Worm (Caenorhabditis elegans) whole organism, midembryonic: Measurements from ENCODE around the gene rps-3.

Experiments used
- T22C8.4 ChIP-seq: fragments of 200-800 bp; sonication (Bioruptor generic); IDR thresholded peaks from 2 replicates; pipeline ENCODE4 v1.3.6; 2022; ENCODE audit warnings: missing genetic modification characterization, missing compliant biosample characterization
- cog-1 ChIP-seq: sonication (generic microtip); optimal IDR thresholded peaks from 2 replicates; lab custom pipeline; 2016; ENCODE audit warnings: missing genetic modification characterization, missing compliant biosample characterization
- flt-1 ChIP-seq: fragments of 200-800 bp; sonication (Bioruptor generic); IDR thresholded peaks from 2 replicates; pipeline ENCODE4 v1.3.6; 2022; ENCODE audit warnings: missing genetic modification characterization, missing compliant biosample characterization
- klf-2 ChIP-seq: fragments of 200-800 bp; sonication (Bioruptor generic); conservative IDR thresholded peaks from 2 replicates; pipeline ENCODE4 v1.3.6; 2022; ENCODE audit warnings: missing genetic modification reagents, missing genetic modification characterization, missing compliant biosample characterization
- med-1 ChIP-seq: sonication (generic microtip); optimal IDR thresholded peaks from 2 replicates; lab custom pipeline; 2017; ENCODE audit warnings: missing genetic modification characterization, mild to moderate bottlenecking, missing compliant biosample characterization, antibody characterized with exemption, missing genetic modification reagents; ENCODE audit not compliant: insufficient read depth
- ref-1 ChIP-seq: fragments of 200-800 bp; sonication (Bioruptor generic); conservative IDR thresholded peaks from 2 replicates; pipeline ENCODE4 v1.3.6; 2022; ENCODE audit warnings: missing genetic modification reagents, missing genetic modification characterization, missing compliant biosample characterization
- tab-1 ChIP-seq: fragments of 200-800 bp; sonication (Bioruptor generic); IDR thresholded peaks from 2 replicates; pipeline ENCODE4 v1.3.6; 2022; ENCODE audit warnings: missing genetic modification characterization, missing compliant biosample characterization
- ztf-23 ChIP-seq: fragments of 200-800 bp; sonication (Bioruptor generic); IDR thresholded peaks from 2 replicates; pipeline ENCODE4 v1.3.6; 2022; ENCODE audit warnings: missing genetic modification reagents, missing genetic modification characterization, missing compliant biosample characterization
- ztf-29 ChIP-seq: fragments of 200-800 bp; sonication (Bioruptor generic); IDR thresholded peaks from 2 replicates; pipeline ENCODE4 v1.3.6; 2022; ENCODE audit warnings: missing genetic modification reagents, missing genetic modification characterization, missing compliant biosample characterization

The rps-3 gene

DNA sequence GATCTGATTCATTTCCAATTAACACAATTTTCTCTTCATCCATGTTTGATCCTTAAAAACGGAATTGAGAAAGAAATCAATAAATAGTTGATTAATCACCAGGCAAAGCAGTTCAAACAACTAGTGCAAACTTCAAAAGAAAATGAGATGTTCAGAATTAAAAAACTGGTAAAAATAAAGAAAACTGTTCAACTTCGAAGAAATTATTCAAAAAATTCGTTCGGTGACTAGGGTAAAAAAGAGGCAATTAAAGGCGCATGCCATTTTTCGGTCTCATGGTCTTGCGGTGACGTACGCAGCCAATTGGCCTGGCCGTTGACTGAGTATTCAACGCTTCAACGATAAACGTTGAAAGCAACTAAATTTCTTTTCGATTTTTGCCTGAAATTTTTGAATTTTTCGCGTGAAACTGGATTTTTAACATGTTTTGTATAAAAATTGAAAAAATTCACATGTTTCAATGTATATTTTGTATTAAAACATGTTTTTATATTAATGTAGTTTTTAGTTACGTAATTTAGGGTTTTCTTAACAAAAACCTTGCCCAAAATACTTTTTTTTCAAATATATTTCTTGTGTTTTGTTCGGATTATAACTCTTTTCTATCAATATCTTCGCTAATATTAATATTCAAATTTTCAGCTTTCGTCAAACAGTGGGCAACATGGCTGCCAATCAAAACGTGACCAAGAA is at the start of gene rps-3, which contains the start of gene sna-3:
rps-3 (plus strand) TSS at position 643 of the 693 bp plus-strand sequence.
sna-3 (minus strand) TSS at position 51 of the 693 bp plus-strand sequence.
- TF ChIP-seq ref-1 (GFP tag; lab: Robert Waterston, UW) (no peak), cog-1 (tag; lab: Kevin White, UChicago) (no peak), ztf-23 (GFP tag; lab: Robert Waterston, UW) (no peak), klf-2 (GFP tag; lab: Robert Waterston, UW) (no peak), tab-1 (GFP tag; lab: Robert Waterston, UW) (no peak), ztf-29 (GFP tag; lab: Robert Waterston, UW) (no peak), flt-1 (GFP tag; lab: Robert Waterston, UW) (no peak), T22C8.4 (GFP tag; lab: Robert Waterston, UW) (no peak), med-1 (GFP tag; lab: Kevin White, UChicago) (no peak)

DNA sequence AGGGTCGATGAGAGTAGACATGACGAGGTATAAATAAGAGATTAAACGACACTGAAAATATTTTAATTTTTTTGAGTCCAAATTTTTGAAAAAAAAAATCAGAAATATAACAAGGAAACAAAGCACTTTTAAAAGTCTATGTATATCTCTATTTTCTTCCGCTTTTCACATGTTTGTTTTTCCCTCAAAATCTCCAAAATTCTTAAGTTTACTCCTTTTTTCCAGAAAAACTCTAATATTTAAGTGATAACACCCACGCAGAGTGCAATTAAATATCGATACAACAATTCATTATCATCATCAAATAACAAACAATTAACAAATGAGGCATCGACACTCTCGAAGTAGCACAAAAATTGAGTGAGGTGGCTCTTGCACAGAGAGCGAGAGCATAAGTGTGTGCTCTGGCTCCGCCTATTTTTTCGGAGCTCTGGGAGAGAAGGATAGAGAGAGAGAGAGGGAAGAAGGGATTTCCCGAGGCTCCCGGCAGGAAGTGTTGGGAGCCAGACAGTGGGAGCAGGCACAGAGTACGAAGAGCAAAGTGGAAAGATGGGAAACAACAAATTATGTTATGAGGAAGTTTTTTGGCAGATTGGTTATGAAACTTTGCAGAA is 48.8 kb upstream of the rps-3 start, which contains the start of gene anmt-2:
anmt-2 (minus strand) TSS at position 51 of the 614 bp plus-strand sequence.
- TF ChIP-seq flt-1 (GFP tag; lab: Robert Waterston, UW) (no peak), ztf-23 (GFP tag; lab: Robert Waterston, UW) (no peak), cog-1 (tag; lab: Kevin White, UChicago) (no peak), tab-1 (GFP tag; lab: Robert Waterston, UW) (no peak), klf-2 (GFP tag; lab: Robert Waterston, UW) (no peak), ref-1 (GFP tag; lab: Robert Waterston, UW) (no peak), med-1 (GFP tag; lab: Kevin White, UChicago) (no peak), T22C8.4 (GFP tag; lab: Robert Waterston, UW) (no peak), ztf-29 (GFP tag; lab: Robert Waterston, UW) (no peak)

- TF ChIP-seq ref-1 (GFP tag; lab: Robert Waterston, UW), result peak; percentile 89
- peak; percentile 95 for TF ChIP-seq ztf-23 (GFP tag; lab: Robert Waterston, UW)
- peak; percentile 89 for TF ChIP-seq cog-1 (tag; lab: Kevin White, UChicago)
- peak; percentile 95 for TF ChIP-seq ztf-29 (GFP tag; lab: Robert Waterston, UW)
- TF ChIP-seq flt-1 (GFP tag; lab: Robert Waterston, UW), result peak; percentile 96
- TF ChIP-seq tab-1 (GFP tag; lab: Robert Waterston, UW), result peak; percentile 93
- peak; percentile 60 for TF ChIP-seq med-1 (GFP tag; lab: Kevin White, UChicago)
- TF ChIP-seq T22C8.4 (GFP tag; lab: Robert Waterston, UW), result peak; percentile 90
- TF ChIP-seq klf-2 (GFP tag; lab: Robert Waterston, UW), result peak; percentile 88
Measured at ce11 chrIII:6158642-6159475, 47.7 kb upstream of the rps-3 start, which contains the start of gene nfm-1. TSS of gene nfm-1 (plus strand) at chrIII:6159453.

DNA sequence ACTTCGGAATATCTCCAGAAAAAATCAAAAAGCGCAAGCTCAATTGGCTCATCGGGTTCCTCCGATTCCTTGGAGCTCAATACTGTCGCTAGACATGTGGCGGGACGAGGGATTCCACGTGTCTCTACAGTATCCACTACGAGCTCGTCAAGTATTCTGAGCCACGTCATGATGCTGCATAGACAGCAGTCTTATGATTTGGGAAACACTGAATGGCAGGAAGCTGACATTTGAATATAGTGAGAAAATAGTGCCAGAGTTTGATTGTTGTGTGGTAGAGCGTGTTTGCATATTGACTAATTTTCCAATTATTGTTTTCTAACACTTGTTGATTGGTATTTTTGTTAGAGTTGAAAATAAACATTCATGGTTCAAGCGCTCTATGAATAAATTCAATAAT is 43.2 kb upstream of the rps-3 start:
- TF ChIP-seq ztf-23 (GFP tag; lab: Robert Waterston, UW), result no peak
- no peak for TF ChIP-seq cog-1 (tag; lab: Kevin White, UChicago)
- no peak for TF ChIP-seq ztf-29 (GFP tag; lab: Robert Waterston, UW)
- TF ChIP-seq flt-1 (GFP tag; lab: Robert Waterston, UW), result no peak
- no peak for TF ChIP-seq klf-2 (GFP tag; lab: Robert Waterston, UW)

- TF ChIP-seq ref-1 (GFP tag; lab: Robert Waterston, UW) (no peak), flt-1 (GFP tag; lab: Robert Waterston, UW) (no peak), cog-1 (tag; lab: Kevin White, UChicago) (no peak), T22C8.4 (GFP tag; lab: Robert Waterston, UW) (0 out of 2 replicates have a peak, but pooled peaks have one; percentile 16), tab-1 (GFP tag; lab: Robert Waterston, UW) (no peak)
Measured at ce11 chrIII:6164253-6164971, 42.2 kb upstream of the rps-3 start, which contains the start of gene F42A10.9. TSS of gene F42A10.9 (plus strand) at chrIII:6164573.

ce11 chrIII:6165240-6165639 is 41.4 kb upstream of the rps-3 start:
- TF ChIP-seq klf-2 (GFP tag; lab: Robert Waterston, UW) (no peak), ztf-29 (GFP tag; lab: Robert Waterston, UW) (no peak), med-1 (GFP tag; lab: Kevin White, UChicago) (no peak), flt-1 (GFP tag; lab: Robert Waterston, UW) (no peak), ref-1 (GFP tag; lab: Robert Waterston, UW) (no peak), cog-1 (tag; lab: Kevin White, UChicago) (no peak), ztf-23 (GFP tag; lab: Robert Waterston, UW) (no peak), tab-1 (GFP tag; lab: Robert Waterston, UW) (no peak), T22C8.4 (GFP tag; lab: Robert Waterston, UW) (no peak)

ce11 chrIII:6166634-6167033 is 40.0 kb upstream of the rps-3 start:
- TF ChIP-seq cog-1 (tag; lab: Kevin White, UChicago), result no peak
- no peak for TF ChIP-seq ztf-23 (GFP tag; lab: Robert Waterston, UW)
